Worm (Caenorhabditis elegans) whole organism, L4 larva: ENCODE data around the gene dhc-4.

ENCODE experiments used
- D1046.2 ChIP-seq: fragments of 200-800 bp; sonication (Bioruptor generic); IDR thresholded peaks from 2 replicates; pipeline ENCODE4 v1.3.6; 2022; ENCODE audit warnings: missing genetic modification characterization, missing compliant biosample characterization
- F10B5.3 ChIP-seq: sonication (generic microtip); optimal IDR thresholded peaks from 2 replicates; lab custom pipeline; 2016; ENCODE audit warnings: mild to moderate bottlenecking, missing genetic modification characterization, missing compliant biosample characterization
- F37D6.2 ChIP-seq: sonication (generic microtip); optimal IDR thresholded peaks from 2 replicates; lab custom pipeline; 2016; ENCODE audit warnings: mild to moderate bottlenecking, missing genetic modification characterization, missing compliant biosample characterization
- F44E2.7 ChIP-seq: fragments of 200-800 bp; sonication (Bioruptor generic); IDR thresholded peaks from 2 replicates; pipeline ENCODE4 v2.1.2; 2022; ENCODE audit warnings: missing genetic modification characterization, missing compliant biosample characterization
- R02D3.7 ChIP-seq: fragments of 150-350 bp; sonication (generic microtip); optimal IDR thresholded peaks from 3 replicates; lab custom pipeline; 2014; ENCODE audit warnings: missing biosample characterization, missing genetic modification characterization
- T20F7.1 ChIP-seq: fragments of 200-800 bp; sonication (Bioruptor generic); optimal IDR thresholded peaks from 2 replicates; lab custom pipeline; 2018; ENCODE audit warnings: mild to moderate bottlenecking, missing genetic modification characterization, missing compliant biosample characterization
- Y105C5A.15 ChIP-seq: fragments of 200-800 bp; sonication (Bioruptor generic); IDR thresholded peaks from 2 replicates; pipeline ENCODE4 v1.3.6; 2022; ENCODE audit warnings: missing genetic modification characterization, missing compliant biosample characterization
- Y75B8A.6 ChIP-seq: fragments of 200-800 bp; sonication (Bioruptor generic); IDR thresholded peaks from 2 replicates; pipeline ENCODE4 v1.3.6; 2022; ENCODE audit warnings: missing genetic modification reagents, missing genetic modification characterization, missing compliant biosample characterization
- ZK337.2 ChIP-seq: fragments of 200-800 bp; sonication (Bioruptor generic); IDR thresholded peaks from 2 replicates; pipeline ENCODE4 v1.3.6; 2022; ENCODE audit warnings: missing genetic modification reagents, missing genetic modification characterization, missing compliant biosample characterization
- aha-1 ChIP-seq: fragments of 150-350 bp; peaks from one replicate; lab custom pipeline; 2014; ENCODE audit warnings: missing biosample characterization, missing genetic modification characterization
- aly-2 ChIP-seq: sonication (generic microtip); optimal IDR thresholded peaks from 2 replicates; lab custom pipeline; 2018; ENCODE audit warnings: missing biosample characterization, missing genetic modification characterization
- arid-1 ChIP-seq: fragments of 200-800 bp; sonication (Bioruptor generic); conservative IDR thresholded peaks from 2 replicates; pipeline ENCODE4 v1.3.6; 2022; ENCODE audit warnings: missing genetic modification reagents, missing genetic modification characterization, missing compliant biosample characterization
- attf-4 ChIP-seq: sonication (generic microtip); optimal IDR thresholded peaks from 3 replicates; lab custom pipeline; 2017; ENCODE audit warnings: missing biosample characterization, missing genetic modification characterization
- ceh-82 ChIP-seq: sonication (generic microtip); optimal IDR thresholded peaks from 2 replicates; lab custom pipeline; 2017; ENCODE audit warnings: missing biosample characterization, missing genetic modification characterization
- cey-2 ChIP-seq: sonication (generic microtip); optimal IDR thresholded peaks from 3 replicates; lab custom pipeline; 2017; ENCODE audit warnings: missing genetic modification characterization, mild to moderate bottlenecking, missing compliant biosample characterization, antibody characterized with exemption, borderline replicate concordance; ENCODE audit not compliant: insufficient read depth
- ctbp-1 ChIP-seq: fragments of 200-800 bp; sonication (Bioruptor generic); IDR thresholded peaks from 2 replicates; pipeline ENCODE4 v1.3.6; 2022; ENCODE audit warnings: missing genetic modification reagents, missing genetic modification characterization, missing compliant biosample characterization
- daf-19 ChIP-seq: fragments of 200-800 bp; sonication (Bioruptor generic); conservative IDR thresholded peaks from 2 replicates; pipeline ENCODE4 v1.3.6; 2022; ENCODE audit warnings: missing genetic modification characterization, missing compliant biosample characterization
- dmd-6 ChIP-seq: fragments of 200-800 bp; sonication (Bioruptor generic); IDR thresholded peaks from 2 replicates; pipeline ENCODE4 v1.3.6; 2022; ENCODE audit warnings: missing genetic modification reagents, missing genetic modification characterization, missing compliant biosample characterization
- duxl-1 ChIP-seq: sonication (generic microtip); optimal IDR thresholded peaks from 2 replicates; lab custom pipeline; 2016; ENCODE audit warnings: mild to moderate bottlenecking, missing genetic modification characterization, moderate library complexity, missing compliant biosample characterization; ENCODE audit not compliant: poor library complexity
- dve-1 ChIP-seq: sonication (generic microtip); optimal IDR thresholded peaks from 2 replicates; lab custom pipeline; 2017; ENCODE audit warnings: antibody characterized with exemption, mild to moderate bottlenecking, missing genetic modification characterization, missing compliant biosample characterization; ENCODE audit not compliant: insufficient read depth
- fkh-10 ChIP-seq: fragments of 150-350 bp; optimal IDR thresholded peaks from 2 replicates; lab custom pipeline; 2014; ENCODE audit warnings: missing biosample characterization, missing genetic modification reagents, missing genetic modification characterization
- hif-1 ChIP-seq, 2 experiments: sonication (generic microtip); optimal IDR thresholded peaks; 2 replicates each; lab custom pipeline; 2016 to 2017; ENCODE audit warnings: missing compliant biosample characterization in 2 of 2, missing genetic modification characterization in 2 of 2, missing genetic modification reagents in 2 of 2, missing genotype in 2 of 2, mild to moderate bottlenecking in 1 of 2
- jun-1 ChIP-seq: fragments of 150-350 bp; optimal IDR thresholded peaks from 2 replicates; lab custom pipeline; 2014; ENCODE audit warnings: missing biosample characterization, missing genetic modification reagents, missing genetic modification characterization
- lin-1 ChIP-seq: fragments of 200-800 bp; sonication (Bioruptor generic); IDR thresholded peaks from 2 replicates; pipeline ENCODE4 v1.3.6; 2022; ENCODE audit warnings: missing genetic modification reagents, missing genetic modification characterization, missing compliant biosample characterization
- lin-13 ChIP-seq: fragments of 150-350 bp; optimal IDR thresholded peaks from 2 replicates; lab custom pipeline; 2014; ENCODE audit warnings: missing biosample characterization, missing genetic modification reagents, missing genetic modification characterization
- lin-38 ChIP-seq: fragments of 200-800 bp; sonication (Bioruptor generic); IDR thresholded peaks from 2 replicates; pipeline ENCODE4 v1.3.6; 2022; ENCODE audit warnings: missing genetic modification reagents, missing genetic modification characterization, missing compliant biosample characterization
- lsy-2 ChIP-seq, 2 experiments: fragments of 150-350 bp in 1 of 2; sonication (generic microtip) in 1 of 2; optimal IDR thresholded peaks; 2 replicates each; lab custom pipeline; 2014 to 2017; ENCODE audit warnings: missing biosample characterization in 2 of 2, missing genetic modification characterization in 2 of 2
- mes-2 ChIP-seq: sonication (generic microtip); optimal IDR thresholded peaks from 2 replicates; lab custom pipeline; 2016; ENCODE audit warnings: missing genotype, mild to moderate bottlenecking, missing genetic modification characterization, missing compliant biosample characterization; ENCODE audit not compliant: poor library complexity, severe bottlenecking
- nhr-10 ChIP-seq: fragments of 150-350 bp; optimal IDR thresholded peaks from 2 replicates; lab custom pipeline; 2014; ENCODE audit warnings: missing biosample characterization, missing genetic modification characterization
- nhr-102 ChIP-seq: sonication (generic microtip); optimal IDR thresholded peaks from 2 replicates; lab custom pipeline; 2016; ENCODE audit warnings: mild to moderate bottlenecking, missing genetic modification characterization, moderate library complexity, missing compliant biosample characterization
- nhr-111 ChIP-seq: fragments of 200-800 bp; sonication (Bioruptor generic); optimal IDR thresholded peaks from 2 replicates; lab custom pipeline; 2018; ENCODE audit warnings: mild to moderate bottlenecking, missing genetic modification characterization, missing compliant biosample characterization
- nhr-25 ChIP-seq: sonication (generic microtip); optimal IDR thresholded peaks from 2 replicates; lab custom pipeline; 2017; ENCODE audit warnings: missing genetic modification characterization, mild to moderate bottlenecking, missing compliant biosample characterization, antibody characterized with exemption, moderate library complexity, borderline replicate concordance; ENCODE audit not compliant: insufficient read depth
- nhr-48 ChIP-seq: sonication (generic microtip); optimal IDR thresholded peaks from 2 replicates; lab custom pipeline; 2016; ENCODE audit warnings: mild to moderate bottlenecking, missing genetic modification characterization, missing compliant biosample characterization
- nhr-6 ChIP-seq: fragments of 150-350 bp; optimal IDR thresholded peaks from 2 replicates; lab custom pipeline; 2014; ENCODE audit warnings: missing biosample characterization, missing genetic modification characterization
- nhr-76 ChIP-seq: fragments of 150-350 bp; optimal IDR thresholded peaks from 2 replicates; lab custom pipeline; 2014; ENCODE audit warnings: missing biosample characterization, missing genetic modification characterization
- nhr-77 ChIP-seq: fragments of 150-350 bp; optimal IDR thresholded peaks from 2 replicates; lab custom pipeline; 2014; ENCODE audit warnings: missing biosample characterization, missing genetic modification characterization
- pha-4 ChIP-seq, 2 experiments: fragments of 150-350 bp in 1 of 2; fragments of 200-800 bp in 1 of 2; sonication (Bioruptor generic) in 1 of 2; IDR thresholded peaks in 1 of 2; optimal IDR thresholded peaks in 1 of 2; 2 replicates each; pipeline versions ENCODE4 v1.3.6 to Lab custom; 2014 to 2022; ENCODE audit warnings: missing genetic modification characterization in 2 of 2, missing genetic modification reagents in 2 of 2, missing biosample characterization in 1 of 2, missing compliant biosample characterization in 1 of 2
- pqm-1 ChIP-seq: sonication (generic microtip); optimal IDR thresholded peaks from 2 replicates; lab custom pipeline; 2017; ENCODE audit warnings: missing biosample characterization, missing genetic modification characterization
- rbr-2 ChIP-seq: sonication (generic microtip); optimal IDR thresholded peaks from 2 replicates; lab custom pipeline; 2016; ENCODE audit warnings: missing genotype, missing genetic modification characterization, missing compliant biosample characterization
- set-16 ChIP-seq: fragments of 200-800 bp; sonication (Bioruptor generic); IDR thresholded peaks from 2 replicates; pipeline ENCODE4 v1.3.6; 2022; ENCODE audit warnings: missing genetic modification reagents, missing genetic modification characterization, missing compliant biosample characterization
- skn-1 ChIP-seq: fragments of 150-350 bp; optimal IDR thresholded peaks from 2 replicates; lab custom pipeline; 2014; ENCODE audit warnings: missing biosample characterization, missing genetic modification characterization
- spr-3 ChIP-seq: fragments of 200-800 bp; sonication (Bioruptor generic); optimal IDR thresholded peaks from 2 replicates; lab custom pipeline; 2018; ENCODE audit warnings: mild to moderate bottlenecking, missing genetic modification characterization, missing compliant biosample characterization
- tag-97 ChIP-seq: fragments of 200-800 bp; sonication (Bioruptor generic); IDR thresholded peaks from 2 replicates; pipeline ENCODE4 v1.3.6; 2022; ENCODE audit warnings: missing genetic modification characterization, missing compliant biosample characterization
- unc-130 ChIP-seq: sonication (generic microtip); optimal IDR thresholded peaks from 2 replicates; lab custom pipeline; 2016; ENCODE audit warnings: missing genetic modification reagents, missing genetic modification characterization, missing compliant biosample characterization
- unc-39 ChIP-seq: sonication (generic microtip); optimal IDR thresholded peaks from 2 replicates; lab custom pipeline; 2017; ENCODE audit warnings: missing biosample characterization, missing genetic modification characterization
- unc-62 ChIP-seq, 3 experiments: fragments of 150-350 bp in 1 of 3; sonication (generic microtip); optimal IDR thresholded peaks in 2 of 3; peaks in 1 of 3; 1 replicate in 1 of 3; 2 replicates in 2 of 3; lab custom pipeline; 2014 to 2017; ENCODE audit warnings: missing biosample characterization in 3 of 3, missing genetic modification characterization in 3 of 3, missing genetic modification reagents in 3 of 3, missing genotype in 1 of 3
- vab-7 ChIP-seq: fragments of 200-800 bp; sonication (Bioruptor generic); IDR thresholded peaks from 2 replicates; pipeline ENCODE4 v1.3.6; 2022; ENCODE audit warnings: missing genetic modification reagents, missing genetic modification characterization, missing compliant biosample characterization
- zfp-2 ChIP-seq: sonication (generic microtip); optimal IDR thresholded peaks from 2 replicates; lab custom pipeline; 2016; ENCODE audit warnings: mild to moderate bottlenecking, missing genetic modification characterization, missing compliant biosample characterization
- zip-2 ChIP-seq: fragments of 150-350 bp; optimal IDR thresholded peaks from 2 replicates; lab custom pipeline; 2014; ENCODE audit warnings: missing biosample characterization, missing genetic modification characterization
- ztf-11 ChIP-seq: fragments of 150-350 bp; optimal IDR thresholded peaks from 2 replicates; lab custom pipeline; 2014; ENCODE audit warnings: missing biosample characterization, missing genetic modification characterization
- ztf-7 ChIP-seq: fragments of 150-350 bp; optimal IDR thresholded peaks from 2 replicates; lab custom pipeline; 2014; ENCODE audit warnings: missing biosample characterization, missing genetic modification characterization

Gene dhc-4

DNA sequence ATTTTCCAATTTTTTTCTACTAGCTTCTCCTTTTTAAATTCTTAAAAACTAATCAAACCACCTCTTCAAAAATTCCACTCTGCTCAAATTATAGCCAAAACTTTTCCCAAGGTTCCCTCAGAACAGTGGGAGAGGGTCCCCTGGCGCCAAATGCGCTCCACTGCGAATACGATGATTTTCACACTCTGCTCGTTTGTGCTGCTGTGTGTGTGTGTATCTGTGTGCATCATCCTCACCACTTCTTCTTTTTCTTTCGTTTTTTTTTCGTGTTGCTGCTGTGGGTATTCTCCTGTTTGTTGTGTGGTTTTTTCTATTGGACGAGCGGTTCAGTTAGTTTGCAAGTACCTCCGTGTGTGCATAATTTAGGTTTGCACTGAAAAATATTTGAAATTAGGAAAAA, 69.5 kb downstream of the dhc-4 start:
- TF ChIP-seq rbr-2 (tag; lab: Kevin White, UChicago) (peak; percentile 35), tag-97 (GFP tag; lab: Robert Waterston, UW) (no peak), nhr-48 (no peak), daf-19 (GFP tag; lab: Robert Waterston, UW) (no peak), spr-3 (no peak), pqm-1 (tag; lab: Kevin White, UChicago) (no peak), F37D6.2 (tag; lab: Kevin White, UChicago) (no peak), dve-1 (peak; percentile 14), nhr-76 (tag; lab: Kevin White, UChicago) (no peak), zfp-2 (tag; lab: Kevin White, UChicago) (no peak), R02D3.7 (tag; lab: Kevin White, UChicago) (no peak), Y75B8A.6 (GFP tag; lab: Robert Waterston, UW) (no peak), nhr-10 (no peak), lin-1 (GFP tag; lab: Robert Waterston, UW) (no peak), unc-62 (GFP tag; optimal IDR thresholded peaks at IDR 0.05 in 1 of 2; lab: Kevin White, UChicago) (no peak), unc-62 (tag; optimal IDR thresholded peaks at IDR 0.05; lab: Kevin White, UChicago) (no peak), F10B5.3 (tag; lab: Kevin White, UChicago) (no peak), ZK337.2 (no peak), unc-39 (tag; lab: Kevin White, UChicago) (no peak), D1046.2 (GFP tag; lab: Robert Waterston, UW) (no peak), duxl-1 (no peak), vab-7 (GFP tag; lab: Robert Waterston, UW) (no peak), dmd-6 (GFP tag; lab: Robert Waterston, UW) (peak; percentile 21; the same call in 1 of the 2 replicates), mes-2 (tag; lab: Kevin White, UChicago) (peak; percentile 53), set-16 (GFP tag; lab: Robert Waterston, UW) (no peak), nhr-102 (tag; lab: Kevin White, UChicago) (no peak), T20F7.1 (GFP tag; lab: Kevin White, UChicago) (no peak), fkh-10 (GFP tag; lab: Kevin White, UChicago) (no peak), ztf-7 (tag; lab: Kevin White, UChicago) (no peak), cey-2 (tag; lab: Kevin White, UChicago) (no peak), ztf-11 (no peak), hif-1 (tag; optimal IDR thresholded peaks at IDR 0.05; lab: Kevin White, UChicago) (no peak), zip-2 (tag; lab: Kevin White, UChicago) (no peak), arid-1 (GFP tag; lab: Robert Waterston, UW) (no peak), skn-1 (no peak), nhr-111 (no peak), unc-130 (GFP tag; lab: Kevin White, UChicago) (no peak), nhr-6 (tag; lab: Kevin White, UChicago) (no peak), lin-38 (GFP tag; lab: Robert Waterston, UW) (peak; percentile 60), jun-1 (tag; lab: Kevin White, UChicago) (no peak), lin-13 (no peak), attf-4 (tag; lab: Kevin White, UChicago) (no peak), pha-4 (GFP tag; IDR thresholded peaks at IDR 0.05; lab: Robert Waterston, UW) (no peak), pha-4 (tag; optimal IDR thresholded peaks at IDR 0.05; lab: Kevin White, UChicago) (no peak), ctbp-1 (GFP tag; lab: Robert Waterston, UW) (no peak), aha-1 (tag; lab: Kevin White, UChicago) (peak; percentile 99), Y105C5A.15 (GFP tag; lab: Robert Waterston, UW) (no peak), F44E2.7 (GFP tag; lab: Robert Waterston, UW) (no peak), lsy-2 (tag; optimal IDR thresholded peaks at IDR 0.05; lab: Kevin White, UChicago) (peak in 1 of 2 experiments; percentile 71), nhr-25 (no peak), nhr-77 (tag; lab: Kevin White, UChicago) (no peak), aly-2 (tag; lab: Kevin White, UChicago) (no peak), ceh-82 (tag; lab: Kevin White, UChicago) (no peak)
